Worm (Caenorhabditis elegans): ENCODE data around the gene srw-31.

srw-31 gene

ce11 chrV:17467881-17468280, 38.5 kb upstream of the srw-31 start:
- TF ChIP-seq nhr-12 (tag; optimal IDR thresholded peaks at IDR 0.05) (no peak), lsy-12 (tag; optimal IDR thresholded peaks at IDR 0.05) (no peak), ceh-9 (tag; optimal IDR thresholded peaks at IDR 0.05) (no peak), ceh-28 (tag; optimal IDR thresholded peaks at IDR 0.05) (no peak), nhr-76 (tag; optimal IDR thresholded peaks at IDR 0.05) (no peak), ZK546.5 (tag; optimal IDR thresholded peaks at IDR 0.05) (no peak), tbx-2 (tag; optimal IDR thresholded peaks at IDR 0.05) (no peak), unc-62 (GFP tag; optimal IDR thresholded peaks at IDR 0.05) (no peak), nhr-67 (tag; optimal IDR thresholded peaks at IDR 0.05) (no peak)

- TF ChIP-seq egl-5 (tag; optimal IDR thresholded peaks at IDR 0.05) (no peak), nhr-28 (tag; optimal IDR thresholded peaks at IDR 0.05) (no peak), pha-4 (tag; optimal IDR thresholded peaks at IDR 0.05) (no peak), fkh-2 (tag; optimal IDR thresholded peaks at IDR 0.05) (no peak), nhr-237 (tag; optimal IDR thresholded peaks at IDR 0.05) (no peak), ztf-4 (tag; optimal IDR thresholded peaks at IDR 0.05) (no peak), ztf-11 (tag; optimal IDR thresholded peaks at IDR 0.05) (no peak), unc-62 (GFP tag; optimal IDR thresholded peaks at IDR 0.05) (no peak), jun-1 (tag; optimal IDR thresholded peaks at IDR 0.05) (no peak), elt-1 (tag; optimal IDR thresholded peaks at IDR 0.05) (no peak), nhr-11 (tag; optimal IDR thresholded peaks at IDR 0.05) (no peak), ceh-82 (tag; optimal IDR thresholded peaks at IDR 0.05) (no peak), ceh-9 (tag; optimal IDR thresholded peaks at IDR 0.05) (no peak)
These were observed 37.2 kb upstream of the srw-31 start, which contains the start of gene F20E11.17 for ce11 chrV:17469180-17469579. Gene F20E11.17, minus strand, starts transcription at chrV:17469280.

ce11 chrV:17471564-17471963, 34.8 kb upstream of the srw-31 start, which contains the start of gene srh-235:
Gene srh-235, minus strand, starts transcription at chrV:17471664.
- TF ChIP-seq mml-1 (tag; optimal IDR thresholded peaks at IDR 0.05): no peak
- TF ChIP-seq tbx-2 (tag; optimal IDR thresholded peaks at IDR 0.05): no peak
- TF ChIP-seq skn-1 (tag; optimal IDR thresholded peaks at IDR 0.05): no peak
- no peak for TF ChIP-seq nhr-77 (tag; optimal IDR thresholded peaks at IDR 0.05)
- TF ChIP-seq sea-2 (GFP tag; optimal IDR thresholded peaks at IDR 0.05): no peak
- TF ChIP-seq lsy-12 (tag; optimal IDR thresholded peaks at IDR 0.05): no peak
- TF ChIP-seq elt-3 (tag; optimal IDR thresholded peaks at IDR 0.05): no peak
- no peak for TF ChIP-seq ZK546.5 (tag; optimal IDR thresholded peaks at IDR 0.05)
- no peak for TF ChIP-seq R02D3.7 (tag; optimal IDR thresholded peaks at IDR 0.05)
- no peak for TF ChIP-seq daf-12 (tag; optimal IDR thresholded peaks at IDR 0.05)

- no peak for TF ChIP-seq nhr-11 (tag; optimal IDR thresholded peaks at IDR 0.05)
- no peak for TF ChIP-seq nhr-25 (tag; optimal IDR thresholded peaks at IDR 0.05)
- no peak for TF ChIP-seq nhr-12 (tag; optimal IDR thresholded peaks at IDR 0.05)
- TF ChIP-seq ceh-28 (tag; optimal IDR thresholded peaks at IDR 0.05): no peak
- no peak for TF ChIP-seq skn-1 (tag; optimal IDR thresholded peaks at IDR 0.05)
- no peak for TF ChIP-seq nhr-43 (tag; optimal IDR thresholded peaks at IDR 0.05; ENCODE audit: poor library complexity, severe bottlenecking)
These were observed 32.7 kb upstream of the srw-31 start, which contains the start of gene srh-123 for ce11 chrV:17473699-17474098. Gene srh-123, plus strand, starts transcription at chrV:17473999.

ce11 chrV:17476490-17476889, 29.9 kb upstream of the srw-31 start, which contains the start of gene srbc-61:
Gene srbc-61, plus strand, starts transcription at chrV:17476790.
- TF ChIP-seq ceh-82 (tag; optimal IDR thresholded peaks at IDR 0.05) (no peak), ztf-11 (tag; optimal IDR thresholded peaks at IDR 0.05) (no peak), R02D3.7 (tag; optimal IDR thresholded peaks at IDR 0.05) (no peak), aly-2 (tag; optimal IDR thresholded peaks at IDR 0.05) (no peak), hmg-11 (tag; optimal IDR thresholded peaks at IDR 0.05) (no peak), egl-5 (tag; optimal IDR thresholded peaks at IDR 0.05) (no peak), fkh-2 (tag; optimal IDR thresholded peaks at IDR 0.05) (no peak), zag-1 (tag; optimal IDR thresholded peaks at IDR 0.05) (no peak), nhr-28 (tag; optimal IDR thresholded peaks at IDR 0.05) (no peak), eor-1 (tag; optimal IDR thresholded peaks at IDR 0.05) (no peak), sea-2 (GFP tag; optimal IDR thresholded peaks at IDR 0.05) (no peak)

ce11 chrV:17485078-17485477, 21.3 kb upstream of the srw-31 start, which contains the start of gene srh-111:
Gene srh-111, minus strand, starts transcription at chrV:17485178.
- TF ChIP-seq nhr-76 (tag; optimal IDR thresholded peaks at IDR 0.05): no peak
- no peak for TF ChIP-seq nhr-28 (tag; optimal IDR thresholded peaks at IDR 0.05)
- TF ChIP-seq tbx-2 (tag; optimal IDR thresholded peaks at IDR 0.05): no peak
- TF ChIP-seq ztf-11 (tag; optimal IDR thresholded peaks at IDR 0.05): no peak
- TF ChIP-seq pha-4 (tag; optimal IDR thresholded peaks at IDR 0.05): no peak

All from whole organism, L3 larva.